Fruit fly (Drosophila melanogaster) Kc167 (cell line): Measurements from ENCODE around the gene CG12155.

Source experiments
- Myc ChIP-seq: fragments of >200 bp; optimal IDR thresholded peaks from 2 replicates; lab custom pipeline; 2017; ENCODE audit warnings: missing external identifiers
- Sin3A ChIP-seq: fragments of >200 bp; optimal IDR thresholded peaks from 2 replicates; lab custom pipeline; 2018; ENCODE audit warnings: missing external identifiers
- h ChIP-seq: fragments of >200 bp; optimal IDR thresholded peaks from 3 replicates; lab custom pipeline; 2018; ENCODE audit warnings: missing external identifiers
- insv ChIP-seq: fragments of >200 bp; optimal IDR thresholded peaks from 3 replicates; lab custom pipeline; 2018; ENCODE audit warnings: missing external identifiers
- psq ChIP-seq: fragments of >200 bp; optimal IDR thresholded peaks from 2 replicates; lab custom pipeline; 2017; ENCODE audit warnings: missing external identifiers
- ttk ChIP-seq: sonication (Bioruptor generic); optimal IDR thresholded peaks from 2 replicates; lab custom pipeline; 2017; ENCODE audit warnings: missing external identifiers

Gene CG12155

dm6 chrX:7695391-7696053, 33.0 kb upstream of the CG12155 start:
- no peak for TF ChIP-seq Sin3A
- no peak for TF ChIP-seq Myc (lab: Kevin White, UChicago)
- no peak for TF ChIP-seq ttk (lab: Kevin White, UChicago)
- no peak for TF ChIP-seq insv (lab: Kevin White, UChicago)
- no peak for TF ChIP-seq psq (lab: Kevin White, UChicago)
- TF ChIP-seq h (lab: Kevin White, UChicago), result no peak

DNA sequence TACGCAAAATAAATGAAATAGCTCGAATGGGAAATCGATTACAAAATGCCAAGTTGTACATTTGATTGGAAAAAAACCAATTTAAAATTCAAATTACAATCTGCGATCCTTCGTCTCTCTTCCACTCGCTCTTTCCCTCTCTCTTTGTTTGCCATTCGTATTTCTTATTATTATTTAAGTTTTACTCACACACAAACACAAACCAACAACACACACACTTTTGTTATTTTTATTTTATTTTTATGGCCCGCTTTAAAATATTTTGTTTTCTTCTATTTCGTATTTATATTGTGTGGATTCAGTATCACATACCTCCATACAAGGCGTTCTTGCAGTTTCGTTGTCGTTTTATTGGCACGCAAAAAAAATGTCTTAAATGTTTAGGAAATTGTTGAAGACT, 32.4 kb upstream of the CG12155 start:
- no peak for TF ChIP-seq Sin3A
- no peak for TF ChIP-seq h (lab: Kevin White, UChicago)
- no peak for TF ChIP-seq Myc (lab: Kevin White, UChicago)
- no peak for TF ChIP-seq ttk (lab: Kevin White, UChicago)
- TF ChIP-seq insv (lab: Kevin White, UChicago), result no peak
- no peak for TF ChIP-seq psq (lab: Kevin White, UChicago)

- TF ChIP-seq h (lab: Kevin White, UChicago), result no peak
Measured at dm6 chrX:7696711-7697654, 31.6 kb upstream of the CG12155 start.

- TF ChIP-seq Sin3A (no peak), psq (lab: Kevin White, UChicago) (no peak), ttk (lab: Kevin White, UChicago) (no peak), insv (lab: Kevin White, UChicago) (no peak), h (lab: Kevin White, UChicago) (no peak), Myc (lab: Kevin White, UChicago) (no peak)
Measured at dm6 chrX:7698000-7698896, 30.3 kb upstream of the CG12155 start.

dm6 chrX:7699584-7700238, 28.8 kb upstream of the CG12155 start:
- no peak for TF ChIP-seq Myc (lab: Kevin White, UChicago)
- no peak for TF ChIP-seq psq (lab: Kevin White, UChicago)
- no peak for TF ChIP-seq ttk (lab: Kevin White, UChicago)
- TF ChIP-seq Sin3A, result no peak
- no peak for TF ChIP-seq insv (lab: Kevin White, UChicago)
- no peak for TF ChIP-seq h (lab: Kevin White, UChicago)

DNA sequence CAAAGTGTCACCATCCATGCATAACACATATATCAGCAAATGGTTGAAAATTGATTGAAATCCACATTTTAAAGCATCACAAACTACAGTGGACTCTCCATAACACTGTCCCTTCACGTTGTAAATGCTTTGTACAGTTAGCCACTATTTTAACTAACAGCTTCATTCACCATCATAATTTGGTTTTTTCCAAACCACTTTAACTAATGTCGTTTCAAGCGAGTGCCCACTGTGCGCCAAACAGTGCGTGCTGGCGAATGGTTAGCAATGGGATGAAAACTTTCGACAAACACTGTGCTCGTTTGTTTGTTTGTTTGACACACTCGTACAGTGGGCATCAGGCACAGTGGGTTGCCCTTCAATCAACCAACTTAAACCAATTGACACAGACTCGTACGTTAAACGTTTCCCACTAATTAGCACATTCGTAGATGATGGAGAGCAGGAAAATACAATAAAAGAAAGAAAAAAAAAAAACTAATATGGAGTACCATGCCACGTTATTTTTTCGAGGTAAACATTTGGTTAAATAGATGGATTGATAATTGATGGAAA, 28.2 kb upstream of the CG12155 start:
- TF ChIP-seq insv (lab: Kevin White, UChicago) (no peak), psq (lab: Kevin White, UChicago) (peak; percentile 21), ttk (lab: Kevin White, UChicago) (no peak), h (lab: Kevin White, UChicago) (no peak), Myc (lab: Kevin White, UChicago) (no peak)

- TF ChIP-seq ttk (lab: Kevin White, UChicago) (no peak), insv (lab: Kevin White, UChicago) (no peak), h (lab: Kevin White, UChicago) (no peak), Sin3A (no peak), psq (lab: Kevin White, UChicago) (no peak)
Measured at dm6 chrX:7701282-7702078, 27.1 kb upstream of the CG12155 start.

dm6 chrX:7702160-7702907, 26.2 kb upstream of the CG12155 start:
- TF ChIP-seq h (lab: Kevin White, UChicago) (no peak), psq (lab: Kevin White, UChicago) (no peak), Myc (lab: Kevin White, UChicago) (no peak), insv (lab: Kevin White, UChicago) (no peak), Sin3A (no peak), ttk (lab: Kevin White, UChicago) (no peak)

DNA sequence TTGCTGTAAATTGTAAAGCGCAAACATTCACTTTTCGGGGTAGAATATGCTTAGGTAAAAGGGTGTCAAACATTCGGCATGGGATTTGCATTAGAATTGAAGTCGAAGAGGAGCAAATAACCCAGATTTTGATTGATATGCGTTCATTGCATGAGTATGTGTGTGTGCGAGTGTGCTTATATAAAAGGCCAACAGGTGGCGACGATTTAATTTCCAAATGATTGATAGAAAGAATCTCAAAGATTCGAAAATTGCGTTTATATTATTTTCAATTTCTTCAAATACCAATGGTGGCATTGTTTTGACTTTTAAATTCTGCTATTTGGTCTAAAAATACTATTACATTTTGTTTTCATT, 24.7 kb upstream of the CG12155 start:
- no peak for TF ChIP-seq ttk (lab: Kevin White, UChicago)
- TF ChIP-seq Myc (lab: Kevin White, UChicago), result no peak
- TF ChIP-seq insv (lab: Kevin White, UChicago), result no peak
- no peak for TF ChIP-seq Sin3A
- TF ChIP-seq psq (lab: Kevin White, UChicago), result no peak
- no peak for TF ChIP-seq h (lab: Kevin White, UChicago)
